Worm (Caenorhabditis elegans) whole organism, L2 larva: ENCODE data around the gene srlf-19.
A peak's percentile ranks its signal among the peaks of the same experiment; 100 is the strongest.

Source experiments
- R02D3.7 ChIP-seq: fragments of 150-350 bp; optimal IDR thresholded peaks from 2 replicates; lab custom pipeline; 2014; ENCODE audit warnings: missing biosample characterization, missing genetic modification characterization
- ZK546.5 ChIP-seq: sonication (generic microtip); optimal IDR thresholded peaks from 2 replicates; lab custom pipeline; 2017; ENCODE audit warnings: missing biosample characterization, missing genetic modification characterization
- alr-1 ChIP-seq: fragments of 150-350 bp; optimal IDR thresholded peaks from 2 replicates; lab custom pipeline; 2014; ENCODE audit warnings: missing biosample characterization, missing genetic modification characterization
- aly-2 ChIP-seq: fragments of 150-350 bp; optimal IDR thresholded peaks from 2 replicates; lab custom pipeline; 2014; ENCODE audit warnings: missing biosample characterization, missing genetic modification characterization
- ama-1 ChIP-seq: fragments of 150-350 bp; optimal IDR thresholded peaks from 2 replicates; lab custom pipeline; 2018; ENCODE audit warnings: inconsistent platforms
- blmp-1 ChIP-seq: sonication (generic microtip); optimal IDR thresholded peaks from 2 replicates; lab custom pipeline; 2017; ENCODE audit warnings: missing genetic modification characterization, mild to moderate bottlenecking, missing compliant biosample characterization, antibody characterized with exemption, moderate library complexity; ENCODE audit not compliant: insufficient read depth
- ceh-16 ChIP-seq: fragments of 150-350 bp; optimal IDR thresholded peaks from 2 replicates; lab custom pipeline; 2014; ENCODE audit warnings: missing biosample characterization, missing genetic modification characterization
- crh-2 ChIP-seq: sonication (generic microtip); optimal IDR thresholded peaks from 2 replicates; lab custom pipeline; 2017; ENCODE audit warnings: missing biosample characterization, missing genetic modification characterization
- dmd-4 ChIP-seq: sonication (generic microtip); optimal IDR thresholded peaks from 2 replicates; lab custom pipeline; 2017; ENCODE audit warnings: missing biosample characterization, missing genetic modification characterization
- elt-3 ChIP-seq: sonication (generic microtip); optimal IDR thresholded peaks from 2 replicates; lab custom pipeline; 2017; ENCODE audit warnings: missing biosample characterization, missing genetic modification characterization
- fos-1 ChIP-seq: fragments of 150-350 bp; optimal IDR thresholded peaks from 2 replicates; lab custom pipeline; 2014; ENCODE audit warnings: missing biosample characterization, missing genetic modification characterization
- gmeb-1 ChIP-seq: fragments of 150-350 bp; optimal IDR thresholded peaks from 2 replicates; lab custom pipeline; 2014; ENCODE audit warnings: missing biosample characterization, missing genetic modification characterization
- lin-11 ChIP-seq: fragments of 150-350 bp; sonication (generic microtip); optimal IDR thresholded peaks from 2 replicates; lab custom pipeline; 2014; ENCODE audit warnings: missing biosample characterization, missing genetic modification characterization, inconsistent platforms, mixed read lengths
- lin-13 ChIP-seq: fragments of 150-350 bp; optimal IDR thresholded peaks from 2 replicates; lab custom pipeline; 2014; ENCODE audit warnings: missing biosample characterization, missing genetic modification reagents, missing genetic modification characterization
- lin-39 ChIP-seq: fragments of 150-350 bp; optimal IDR thresholded peaks from 2 replicates; lab custom pipeline; 2014; ENCODE audit warnings: missing biosample characterization, missing genetic modification reagents, missing genetic modification characterization
- lsy-2 ChIP-seq, 2 experiments: fragments of 150-350 bp in 1 of 2; sonication (generic microtip) in 1 of 2; optimal IDR thresholded peaks; 2 replicates each; lab custom pipeline; 2014 to 2017; ENCODE audit warnings: missing biosample characterization in 2 of 2, missing genetic modification characterization in 2 of 2
- mab-5 ChIP-seq: fragments of 150-350 bp; optimal IDR thresholded peaks from 2 replicates; lab custom pipeline; 2014; ENCODE audit warnings: missing biosample characterization, missing genetic modification characterization
- mbf-1 ChIP-seq: sonication (generic microtip); optimal IDR thresholded peaks from 2 replicates; lab custom pipeline; 2017; ENCODE audit warnings: missing biosample characterization, missing genetic modification characterization
- mdl-1 ChIP-seq, 2 experiments: fragments of 150-350 bp in 1 of 2; sonication (generic microtip) in 1 of 2; optimal IDR thresholded peaks; 2 replicates each; lab custom pipeline; 2017; ENCODE audit warnings: missing biosample characterization in 2 of 2, missing genetic modification characterization in 2 of 2
- nhr-10 ChIP-seq: sonication (generic microtip); optimal IDR thresholded peaks from 2 replicates; lab custom pipeline; 2017; ENCODE audit warnings: missing biosample characterization, missing genetic modification characterization
- nhr-11 ChIP-seq: fragments of 150-350 bp; optimal IDR thresholded peaks from 2 replicates; lab custom pipeline; 2014; ENCODE audit warnings: missing biosample characterization, missing genetic modification characterization
- nhr-12 ChIP-seq: fragments of 150-350 bp; optimal IDR thresholded peaks from 2 replicates; lab custom pipeline; 2014; ENCODE audit warnings: missing biosample characterization, missing genetic modification characterization
- nhr-129 ChIP-seq: fragments of 150-350 bp; optimal IDR thresholded peaks from 2 replicates; lab custom pipeline; 2014; ENCODE audit warnings: missing biosample characterization, missing genetic modification characterization
- nhr-21 ChIP-seq: fragments of 150-350 bp; optimal IDR thresholded peaks from 2 replicates; lab custom pipeline; 2014; ENCODE audit warnings: missing biosample characterization, missing genetic modification characterization
- nhr-237 ChIP-seq: fragments of 150-350 bp; optimal IDR thresholded peaks from 2 replicates; lab custom pipeline; 2014; ENCODE audit warnings: missing biosample characterization, missing genetic modification characterization
- nhr-25 ChIP-seq: fragments of 150-350 bp; sonication (generic microtip); optimal IDR thresholded peaks from 3 replicates; lab custom pipeline; 2014; ENCODE audit warnings: missing biosample characterization, missing genetic modification characterization
- nhr-77 ChIP-seq: fragments of 150-350 bp; optimal IDR thresholded peaks from 2 replicates; lab custom pipeline; 2014; ENCODE audit warnings: missing biosample characterization, missing genetic modification characterization
- sem-4 ChIP-seq: fragments of 150-350 bp; optimal IDR thresholded peaks from 2 replicates; lab custom pipeline; 2014; ENCODE audit warnings: missing biosample characterization, missing genetic modification reagents, missing genetic modification characterization
- sma-9 ChIP-seq, 2 experiments: fragments of 150-350 bp in 1 of 2; sonication (generic microtip) in 1 of 2; optimal IDR thresholded peaks; 2 replicates each; lab custom pipeline; 2014 to 2016; ENCODE audit warnings: missing genetic modification characterization in 2 of 2, mild to moderate bottlenecking in 1 of 2, missing biosample characterization in 1 of 2, missing compliant biosample characterization in 1 of 2, missing genetic modification reagents in 1 of 2, moderate library complexity in 1 of 2
- zag-1 ChIP-seq: fragments of 150-350 bp; optimal IDR thresholded peaks from 2 replicates; lab custom pipeline; 2014; ENCODE audit warnings: missing biosample characterization, missing genetic modification characterization
- ztf-1 ChIP-seq: fragments of 200-800 bp; sonication (Bioruptor generic); conservative IDR thresholded peaks from 2 replicates; pipeline ENCODE4 v1.3.6; 2022; ENCODE audit warnings: missing genetic modification characterization, missing compliant biosample characterization
- ztf-11 ChIP-seq: sonication (generic microtip); optimal IDR thresholded peaks from 2 replicates; lab custom pipeline; 2017; ENCODE audit warnings: missing biosample characterization, missing genetic modification characterization
- ztf-4 ChIP-seq: fragments of 150-350 bp; optimal IDR thresholded peaks from 2 replicates; lab custom pipeline; 2014; ENCODE audit warnings: missing biosample characterization, missing genetic modification characterization

Gene srlf-19

DNA sequence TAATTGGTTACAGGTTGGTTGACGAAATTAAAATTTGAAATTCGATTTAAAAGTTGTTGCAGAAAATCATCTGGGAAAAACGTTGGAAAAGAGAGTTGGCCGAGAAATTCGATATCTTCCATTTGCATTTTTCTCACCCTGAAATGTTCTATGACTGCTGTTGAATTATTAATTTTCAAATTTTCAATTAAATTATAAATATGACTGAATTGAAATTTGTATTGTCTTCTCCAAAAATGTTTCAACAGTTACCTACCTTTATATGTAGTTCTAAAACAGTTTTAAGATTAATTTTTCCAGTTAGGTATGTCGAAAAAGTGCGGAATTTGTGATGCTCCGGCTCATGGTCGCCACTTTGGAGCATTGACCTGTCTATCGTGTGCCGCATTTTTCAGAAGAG, 18.6 kb upstream of the srlf-19 start, which contains the start of gene nhr-211:
TSS of gene nhr-211 (plus strand) at position 301 of the 400 bp plus-strand sequence.
- TF ChIP-seq R02D3.7 (tag; lab: Kevin White, UChicago) (no peak), alr-1 (tag; lab: Kevin White, UChicago) (no peak), nhr-237 (tag; lab: Kevin White, UChicago) (no peak), dmd-4 (no peak), sma-9 (GFP tag; optimal IDR thresholded peaks at IDR 0.05; lab: Kevin White, UChicago) (no peak), sma-9 (tag; optimal IDR thresholded peaks at IDR 0.05; lab: Kevin White, UChicago) (no peak), nhr-12 (tag; lab: Kevin White, UChicago) (no peak), nhr-129 (tag; lab: Kevin White, UChicago) (no peak), sem-4 (no peak), crh-2 (no peak), lsy-2 (tag; optimal IDR thresholded peaks at IDR 0.05; lab: Kevin White, UChicago) (no peak), nhr-11 (tag; lab: Kevin White, UChicago) (no peak), ama-1 (lab: Kevin White, UChicago) (no peak), ZK546.5 (tag; lab: Kevin White, UChicago) (no peak), ceh-16 (tag; lab: Kevin White, UChicago) (no peak), blmp-1 (tag; lab: Kevin White, UChicago) (no peak)

ce11 chrV:487980-488379, 17.3 kb upstream of the srlf-19 start:
- TF ChIP-seq nhr-237 (tag; lab: Kevin White, UChicago) (no peak), blmp-1 (tag; lab: Kevin White, UChicago) (no peak), nhr-25 (no peak), ztf-1 (no peak), sma-9 (GFP tag; optimal IDR thresholded peaks at IDR 0.05; lab: Kevin White, UChicago) (no peak), sma-9 (tag; optimal IDR thresholded peaks at IDR 0.05; lab: Kevin White, UChicago) (no peak), ztf-11 (no peak), nhr-77 (tag; lab: Kevin White, UChicago) (no peak), nhr-21 (tag; lab: Kevin White, UChicago) (no peak), nhr-10 (tag; lab: Kevin White, UChicago) (no peak), lin-39 (tag; lab: Kevin White, UChicago) (no peak), zag-1 (tag; lab: Kevin White, UChicago) (no peak), lin-11 (tag; lab: Kevin White, UChicago) (no peak), mab-5 (tag; lab: Kevin White, UChicago) (no peak), aly-2 (tag; lab: Kevin White, UChicago) (no peak), lsy-2 (tag; optimal IDR thresholded peaks at IDR 0.05; lab: Kevin White, UChicago) (no peak), mbf-1 (tag; lab: Kevin White, UChicago) (no peak), ZK546.5 (tag; lab: Kevin White, UChicago) (no peak), mdl-1 (tag; optimal IDR thresholded peaks at IDR 0.05; lab: Kevin White, UChicago) (no peak), fos-1 (tag; lab: Kevin White, UChicago) (no peak), ztf-4 (tag; lab: Kevin White, UChicago) (no peak)
- TF ChIP-seq, all 48 proteins: peak for 0

- TF ChIP-seq nhr-10 (tag; lab: Kevin White, UChicago) = no peak
- TF ChIP-seq fos-1 (tag; lab: Kevin White, UChicago) = peak; percentile 41
- TF ChIP-seq, all 48 proteins: peak for 1
These were observed 16.0 kb upstream of the srlf-19 start, which contains the start of gene nhr-106 for ce11 chrV:489320-489719. Gene nhr-106 (plus strand): TSS chrV:489620.

- TF ChIP-seq nhr-25 (no peak), ztf-1 (no peak), gmeb-1 (tag; lab: Kevin White, UChicago) (no peak), sma-9 (GFP tag; optimal IDR thresholded peaks at IDR 0.05; lab: Kevin White, UChicago) (no peak), sma-9 (tag; optimal IDR thresholded peaks at IDR 0.05; lab: Kevin White, UChicago) (no peak), ZK546.5 (tag; lab: Kevin White, UChicago) (no peak), lsy-2 (tag; optimal IDR thresholded peaks at IDR 0.05; lab: Kevin White, UChicago) (no peak), fos-1 (tag; lab: Kevin White, UChicago) (no peak), lin-11 (tag; lab: Kevin White, UChicago) (no peak), nhr-77 (tag; lab: Kevin White, UChicago) (no peak), lin-13 (no peak), elt-3 (tag; lab: Kevin White, UChicago) (no peak), ama-1 (lab: Kevin White, UChicago) (no peak)
- TF ChIP-seq, all 48 proteins: peak for 0
These were observed 13.9 kb upstream of the srlf-19 start, which contains the start of gene str-196 for ce11 chrV:491432-491831. Gene str-196 (plus strand): TSS chrV:491732.
